Worm (Caenorhabditis elegans) whole organism, late embryonic: ENCODE measurements around the gene adt-2.

Source experiments
- C08G9.2 ChIP-seq: sonication (generic microtip); optimal IDR thresholded peaks from 2 replicates; lab custom pipeline; 2016; ENCODE audit warnings: mild to moderate bottlenecking, missing genetic modification characterization, moderate library complexity, missing compliant biosample characterization
- T23F11.4 ChIP-seq: fragments of 200-800 bp; sonication (Bioruptor generic); optimal IDR thresholded peaks from 2 replicates; lab custom pipeline; 2018; ENCODE audit warnings: mild to moderate bottlenecking, missing genetic modification characterization, missing compliant biosample characterization
- fkh-10 ChIP-seq: fragments of 150-350 bp; optimal IDR thresholded peaks from 2 replicates; lab custom pipeline; 2014; ENCODE audit warnings: missing biosample characterization, missing genetic modification reagents, missing genetic modification characterization
- hlh-30 ChIP-seq: sonication (generic microtip); optimal IDR thresholded peaks from 2 replicates; lab custom pipeline; 2017; ENCODE audit warnings: antibody characterized with exemption, missing genetic modification characterization, missing compliant biosample characterization; ENCODE audit not compliant: insufficient read depth
- nhr-11 ChIP-seq: fragments of 150-350 bp; optimal IDR thresholded peaks from 2 replicates; lab custom pipeline; 2014; ENCODE audit warnings: missing biosample characterization, missing genetic modification characterization

ce11 chrX:7578308-7578707 is 7.7 kb upstream of the adt-2 start:
- TF ChIP-seq nhr-11 (tag; lab: Kevin White, UChicago) (no peak), hlh-30 (no peak), C08G9.2 (no peak), T23F11.4 (no peak), fkh-10 (GFP tag; lab: Kevin White, UChicago) (no peak)
